Fruit fly (Drosophila melanogaster) whole organism, adult: ENCODE measurements around the gene pad.

Experiments used
- Crg-1 ChIP-seq: fragments of 200-800 bp; sonication (Bioruptor generic); optimal IDR thresholded peaks from 2 replicates; lab custom pipeline; 2016; ENCODE audit warnings: missing biosample characterization, missing genetic modification characterization
- kay ChIP-seq: fragments of 200-800 bp; sonication (Bioruptor generic); peaks from one replicate; lab custom pipeline; 2016; ENCODE audit warnings: missing biosample characterization, missing genetic modification characterization, borderline replicate concordance
- tj ChIP-seq: fragments of 200-800 bp; sonication (Bioruptor generic); optimal IDR thresholded peaks from 3 replicates; lab custom pipeline; 2017; ENCODE audit warnings: missing biosample characterization, mild to moderate bottlenecking, missing genetic modification characterization, moderate library complexity

dm6 chr3R:16305185-16305989 is 36.7 kb upstream of the pad start, which contains the start of gene Zip89B:
- TF ChIP-seq tj (GFP tag; lab: Kevin White, UChicago) (peak; percentile 89), kay (no peak), Crg-1 (peak; percentile 6)
